Worm (Caenorhabditis elegans): ENCODE measurements around the gene clec-156.

clec-156 gene

DNA sequence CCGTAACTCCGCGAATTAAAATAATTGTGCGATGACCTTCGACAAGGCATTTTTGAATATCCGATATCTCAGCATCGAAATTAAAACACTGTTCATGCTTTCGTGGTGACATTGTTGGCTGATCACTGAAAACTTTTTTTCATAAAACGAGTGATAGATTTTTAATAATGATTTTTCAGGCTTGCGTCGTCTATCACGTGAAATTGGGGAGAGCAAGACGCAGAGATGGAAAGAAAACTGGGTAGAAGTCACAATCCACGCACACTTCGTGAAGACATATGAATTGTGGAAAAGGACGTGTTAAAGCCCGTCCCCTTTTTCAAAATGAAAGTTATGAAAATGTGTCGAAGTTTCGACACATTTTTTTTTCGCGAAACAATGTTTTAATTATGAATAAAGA lies 7.7 kb upstream of the clec-156 start, which contains the start of gene nonu-1:
nonu-1 (minus strand) TSS at position 169 of the 400 bp plus-strand sequence.
- no peak for TF ChIP-seq lin-15B (tag; optimal IDR thresholded peaks at IDR 0.05)
- TF ChIP-seq nhr-11 (tag; optimal IDR thresholded peaks at IDR 0.05): no peak
- no peak for TF ChIP-seq nhr-77 (tag; optimal IDR thresholded peaks at IDR 0.05)
- no peak for TF ChIP-seq unc-62 (GFP tag; optimal IDR thresholded peaks at IDR 0.05)
- no peak for TF ChIP-seq elt-3 (tag; optimal IDR thresholded peaks at IDR 0.05)
- no peak for TF ChIP-seq nhr-76 (tag; optimal IDR thresholded peaks at IDR 0.05)
- TF ChIP-seq eor-1 (tag; optimal IDR thresholded peaks at IDR 0.05): no peak
- TF ChIP-seq ceh-28 (tag; optimal IDR thresholded peaks at IDR 0.05): no peak
- no peak for TF ChIP-seq nhr-23 (tag; optimal IDR thresholded peaks at IDR 0.05)
- no peak for TF ChIP-seq R02D3.7 (tag; optimal IDR thresholded peaks at IDR 0.05)
- no peak for TF ChIP-seq aly-2 (tag; optimal IDR thresholded peaks at IDR 0.05)
- TF ChIP-seq nhr-67 (tag; optimal IDR thresholded peaks at IDR 0.05): no peak
- no peak for TF ChIP-seq skn-1 (tag; optimal IDR thresholded peaks at IDR 0.05)
- TF ChIP-seq egl-5 (tag; optimal IDR thresholded peaks at IDR 0.05): no peak
- TF ChIP-seq nhr-12 (tag; optimal IDR thresholded peaks at IDR 0.05): no peak
- no peak for TF ChIP-seq fkh-2 (tag; optimal IDR thresholded peaks at IDR 0.05)
- no peak for TF ChIP-seq mdl-1 (tag; optimal IDR thresholded peaks at IDR 0.05)
- no peak for TF ChIP-seq lsy-12 (tag; optimal IDR thresholded peaks at IDR 0.05)
- no peak for TF ChIP-seq fos-1 (tag; optimal IDR thresholded peaks at IDR 0.05)
- TF ChIP-seq elt-2 (tag; optimal IDR thresholded peaks at IDR 0.05): no peak

DNA sequence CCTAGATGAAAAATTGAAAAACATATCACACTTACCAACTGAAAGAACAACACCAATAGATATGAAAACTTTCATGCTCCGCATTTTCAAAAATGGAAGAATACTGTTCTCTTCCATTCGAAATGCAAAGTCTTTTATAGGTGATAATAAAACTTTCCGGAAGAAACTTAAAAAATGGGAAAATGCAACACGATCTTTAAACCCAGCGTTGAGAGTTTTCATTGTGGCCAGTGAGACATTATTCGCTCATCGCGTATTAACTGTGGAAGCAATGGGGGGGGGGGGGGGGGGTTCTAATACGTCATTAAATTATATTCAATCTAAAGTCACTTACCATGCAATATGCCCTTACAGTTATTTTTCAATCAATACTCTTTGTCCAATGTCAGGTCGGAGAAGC lies 2.3 kb upstream of the clec-156 start, which contains the start of the genes clec-157 and fkh-5:
clec-157 (minus strand) TSS at position 101 of the 400 bp plus-strand sequence.
fkh-5 (plus strand) TSS at position 336 of the 400 bp plus-strand sequence.
- TF ChIP-seq elt-2 (tag; optimal IDR thresholded peaks at IDR 0.05) (no peak), egl-27 (tag; optimal IDR thresholded peaks at IDR 0.05) (no peak), nfya-1 (tag; optimal IDR thresholded peaks at IDR 0.05; ENCODE audit: insufficient read depth) (no peak), unc-39 (tag; optimal IDR thresholded peaks at IDR 0.05) (no peak)

DNA sequence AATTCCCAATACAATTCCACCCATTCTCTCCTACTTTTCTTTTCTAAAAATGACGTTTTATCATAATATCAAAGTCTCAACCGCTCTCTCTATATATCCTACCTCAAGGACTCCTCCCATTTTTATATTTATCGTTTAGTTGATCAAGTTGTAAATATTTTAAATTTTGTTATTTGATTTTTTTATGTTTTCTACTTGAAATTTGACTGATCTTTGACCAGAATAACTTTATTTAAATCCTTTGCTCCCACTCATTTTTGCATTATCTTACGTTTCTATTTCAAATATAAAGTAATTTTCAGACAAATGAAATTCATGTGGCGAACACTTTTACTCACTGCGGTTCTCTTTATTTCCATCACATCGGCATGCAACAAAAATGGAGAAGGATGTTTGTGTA lies 4.6 kb downstream of the clec-156 start, which contains the start of the genes acbp-7 and F26A1.19:
acbp-7 (plus strand) TSS at position 301 of the 400 bp plus-strand sequence.
F26A1.19 (plus strand) TSS at position 303 of the 400 bp plus-strand sequence.
- TF ChIP-seq sea-2 (GFP tag; optimal IDR thresholded peaks at IDR 0.05): no peak
- no peak for TF ChIP-seq lin-39 (tag; optimal IDR thresholded peaks at IDR 0.05)
- no peak for TF ChIP-seq daf-12 (tag; optimal IDR thresholded peaks at IDR 0.05)
- no peak for TF ChIP-seq nhr-237 (tag; optimal IDR thresholded peaks at IDR 0.05)
- TF ChIP-seq R02D3.7 (tag; optimal IDR thresholded peaks at IDR 0.05): no peak
- no peak for TF ChIP-seq unc-39 (tag; optimal IDR thresholded peaks at IDR 0.05)
- TF ChIP-seq snpc-4 (tag; optimal IDR thresholded peaks at IDR 0.05): no peak
- no peak for TF ChIP-seq elt-1 (tag; optimal IDR thresholded peaks at IDR 0.05)
- TF ChIP-seq lin-15B (tag; optimal IDR thresholded peaks at IDR 0.05): no peak
- no peak for TF ChIP-seq elt-3 (tag; optimal IDR thresholded peaks at IDR 0.05)
- TF ChIP-seq aly-2 (tag; optimal IDR thresholded peaks at IDR 0.05): no peak
- no peak for TF ChIP-seq fkh-2 (tag; optimal IDR thresholded peaks at IDR 0.05)
- TF ChIP-seq ama-1 (optimal IDR thresholded peaks at IDR 0.05): no peak
- no peak for TF ChIP-seq skn-1 (tag; optimal IDR thresholded peaks at IDR 0.05)
- no peak for TF ChIP-seq ztf-11 (tag; optimal IDR thresholded peaks at IDR 0.05)
- TF ChIP-seq lsy-12 (tag; optimal IDR thresholded peaks at IDR 0.05): no peak
- no peak for TF ChIP-seq ZK546.5 (tag; optimal IDR thresholded peaks at IDR 0.05)
- TF ChIP-seq unc-62 (GFP tag; optimal IDR thresholded peaks at IDR 0.05): no peak
- TF ChIP-seq fos-1 (tag; optimal IDR thresholded peaks at IDR 0.05): no peak
- TF ChIP-seq nhr-12 (tag; optimal IDR thresholded peaks at IDR 0.05): no peak

DNA sequence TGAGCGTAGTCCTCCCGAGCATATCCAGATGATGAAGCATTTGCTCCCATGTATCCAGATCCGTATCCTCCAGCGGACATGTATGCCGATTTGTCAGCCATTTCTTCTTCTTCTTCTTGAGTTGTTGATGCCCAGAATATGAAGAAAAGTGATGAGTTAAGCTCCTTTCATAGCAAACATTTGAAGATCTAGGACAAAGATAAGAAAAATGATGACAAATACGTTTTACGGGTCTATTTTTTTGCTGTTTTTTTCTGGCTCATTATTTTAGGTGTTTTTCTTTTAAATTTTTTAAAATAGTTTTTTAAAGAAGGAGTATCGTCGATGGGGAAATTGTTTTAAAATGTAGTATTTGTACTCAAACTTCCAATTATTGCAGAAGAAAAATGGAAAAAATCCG lies 11.9 kb downstream of the clec-156 start, which contains the start of gene nspd-9:
nspd-9 (minus strand) TSS at position 101 of the 400 bp plus-strand sequence.
- TF ChIP-seq jun-1 (tag; optimal IDR thresholded peaks at IDR 0.05): no peak
- no peak for TF ChIP-seq lin-15B (tag; optimal IDR thresholded peaks at IDR 0.05)
- TF ChIP-seq nfya-1 (tag; optimal IDR thresholded peaks at IDR 0.05; ENCODE audit: insufficient read depth): no peak
- TF ChIP-seq nhr-237 (tag; optimal IDR thresholded peaks at IDR 0.05): no peak
- TF ChIP-seq ceh-82 (tag; optimal IDR thresholded peaks at IDR 0.05): no peak
- no peak for TF ChIP-seq snpc-4 (tag; optimal IDR thresholded peaks at IDR 0.05)
- no peak for TF ChIP-seq mdl-1 (tag; optimal IDR thresholded peaks at IDR 0.05)
- no peak for TF ChIP-seq ceh-16 (tag; optimal IDR thresholded peaks at IDR 0.05)
- no peak for TF ChIP-seq unc-62 (GFP tag; optimal IDR thresholded peaks at IDR 0.05)
- no peak for TF ChIP-seq daf-12 (tag; optimal IDR thresholded peaks at IDR 0.05)
- no peak for TF ChIP-seq nhr-77 (tag; optimal IDR thresholded peaks at IDR 0.05)
- no peak for TF ChIP-seq hmg-11 (tag; optimal IDR thresholded peaks at IDR 0.05)
